Worm (Caenorhabditis elegans): ENCODE measurements around the gene srx-122.

Gene srx-122

DNA sequence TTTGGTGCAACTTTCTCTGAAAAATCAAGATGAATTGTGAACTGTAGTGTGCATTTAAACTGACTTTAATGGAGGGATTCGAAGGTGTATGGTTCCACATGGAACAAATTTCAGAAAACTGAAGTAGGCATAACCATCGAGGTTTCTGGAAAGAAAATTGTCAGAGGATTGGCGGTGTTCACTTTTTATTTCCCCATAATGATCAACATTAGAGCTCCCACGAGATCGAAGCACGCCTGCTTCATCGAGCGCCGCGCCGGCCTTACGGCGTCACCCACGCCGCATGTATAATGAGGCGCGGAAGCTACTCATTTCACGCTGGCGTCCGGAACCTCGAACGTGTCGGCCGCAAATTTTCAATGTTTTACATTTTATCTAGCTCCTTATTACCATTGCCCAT lies 9.5 kb downstream of the srx-122 start (continued):
- TF ChIP-seq zip-4 (GFP tag; optimal IDR thresholded peaks at IDR 0.05) = no peak
- TF ChIP-seq ceh-82 (tag; optimal IDR thresholded peaks at IDR 0.05) = no peak
- no peak for TF ChIP-seq zag-1 (tag; optimal IDR thresholded peaks at IDR 0.05)
- no peak for TF ChIP-seq fkh-8 (tag; optimal IDR thresholded peaks at IDR 0.05)

- TF ChIP-seq Y116A8C.19 (tag; optimal IDR thresholded peaks at IDR 0.05; ENCODE audit: borderline replicate concordance) (no peak), ztf-11 (tag; optimal IDR thresholded peaks at IDR 0.05) (no peak), ceh-88 (GFP tag; IDR thresholded peaks at IDR 0.05) (no peak), ceh-90 (tag; optimal IDR thresholded peaks at IDR 0.05) (no peak), mep-1 (tag; optimal IDR thresholded peaks at IDR 0.05) (no peak), nhr-47 (tag; optimal IDR thresholded peaks at IDR 0.05) (no peak), ceh-82 (tag; optimal IDR thresholded peaks at IDR 0.05) (no peak), ceh-8 (GFP tag; optimal IDR thresholded peaks at IDR 0.05) (no peak), lin-13 (GFP tag; optimal IDR thresholded peaks at IDR 0.05) (no peak), pax-3 (tag; optimal IDR thresholded peaks at IDR 0.05) (no peak), nhr-85 (tag) (no peak), ets-5 (GFP tag; IDR thresholded peaks at IDR 0.05) (no peak), mef-2 (tag; optimal IDR thresholded peaks at IDR 0.05) (no peak), lin-35 (GFP tag; optimal IDR thresholded peaks at IDR 0.05) (no peak)
Measured at ce11 chrV:3287330-3287729, 10.3 kb downstream of the srx-122 start, which contains the start of gene F35F10.7. Gene F35F10.7 (minus strand): TSS chrV:3287430.

- no peak for TF ChIP-seq nhr-20 (tag; optimal IDR thresholded peaks at IDR 0.05)
- no peak for TF ChIP-seq nhr-28 (tag; optimal IDR thresholded peaks at IDR 0.05)
- no peak for TF ChIP-seq sup-37 (GFP tag; optimal IDR thresholded peaks at IDR 0.05)
- no peak for TF ChIP-seq vab-15 (tag; optimal IDR thresholded peaks at IDR 0.05)
- no peak for TF ChIP-seq nhr-90 (tag; optimal IDR thresholded peaks at IDR 0.05; ENCODE audit: poor library complexity)
- no peak for TF ChIP-seq lin-14 (GFP tag; optimal IDR thresholded peaks at IDR 0.05)
- no peak for TF ChIP-seq isw-1 (GFP tag; IDR thresholded peaks at IDR 0.05)
- TF ChIP-seq snpc-4 (tag; optimal IDR thresholded peaks at IDR 0.05) = no peak
- TF ChIP-seq rnt-1 (tag; optimal IDR thresholded peaks at IDR 0.05) = no peak
- no peak for TF ChIP-seq Y116A8C.19 (tag; optimal IDR thresholded peaks at IDR 0.05; ENCODE audit: borderline replicate concordance)
- no peak for TF ChIP-seq snu-23 (GFP tag; optimal IDR thresholded peaks at IDR 0.05)
- no peak for TF ChIP-seq fos-1 (tag; optimal IDR thresholded peaks at IDR 0.05)
- no peak for TF ChIP-seq nhr-71 (tag; optimal IDR thresholded peaks at IDR 0.05)
- TF ChIP-seq jun-1 (tag; optimal IDR thresholded peaks at IDR 0.05) = no peak
- TF ChIP-seq sptf-1 (tag; optimal IDR thresholded peaks at IDR 0.05) = no peak
Measured at ce11 chrV:3284629-3285028, 13.0 kb downstream of the srx-122 start, which contains the start of gene F35F10.5. Gene F35F10.5 (plus strand): TSS chrV:3284929.

DNA sequence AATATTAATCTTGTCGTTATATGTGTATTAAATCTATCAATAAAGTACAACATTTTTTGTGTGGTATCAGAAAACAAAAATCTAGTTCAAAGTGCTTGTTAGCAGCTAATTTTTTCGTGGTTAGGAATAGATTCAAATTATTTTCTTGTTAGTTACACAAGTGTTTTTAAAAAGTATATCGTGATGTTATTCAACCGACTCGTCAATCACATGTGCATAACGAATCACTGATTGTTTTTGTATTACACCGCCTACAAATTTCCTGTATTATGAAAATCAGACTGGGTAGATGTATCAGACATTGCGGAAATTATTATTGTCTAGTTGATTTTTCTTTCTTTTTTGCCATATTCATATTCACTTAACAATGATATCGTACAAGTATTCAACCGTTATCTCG lies 14.7 kb downstream of the srx-122 start, which contains the start of gene str-64:
TSS of gene str-64 (plus strand) at position 301 of the 400 bp plus-strand sequence.
- TF ChIP-seq zip-4 (GFP tag; optimal IDR thresholded peaks at IDR 0.05) = no peak
- TF ChIP-seq egl-13 (tag; optimal IDR thresholded peaks at IDR 0.05) = no peak
- TF ChIP-seq alr-1 (tag; optimal IDR thresholded peaks at IDR 0.05; ENCODE audit: borderline replicate concordance) = no peak
- TF ChIP-seq unc-62 (GFP tag; optimal IDR thresholded peaks at IDR 0.05) = no peak
- no peak for TF ChIP-seq unc-130 (tag; optimal IDR thresholded peaks at IDR 0.05)
- TF ChIP-seq zag-1 (tag; optimal IDR thresholded peaks at IDR 0.05) = no peak
- TF ChIP-seq nhr-12 (tag; optimal IDR thresholded peaks at IDR 0.05) = no peak
- TF ChIP-seq snu-23 (GFP tag; optimal IDR thresholded peaks at IDR 0.05) = no peak
- TF ChIP-seq ztf-11 (tag; optimal IDR thresholded peaks at IDR 0.05) = no peak
- no peak for TF ChIP-seq hpl-2 (GFP tag; optimal IDR thresholded peaks at IDR 0.05)
- TF ChIP-seq aha-1 (tag; optimal IDR thresholded peaks at IDR 0.05) = no peak
- no peak for TF ChIP-seq rnt-1 (tag; optimal IDR thresholded peaks at IDR 0.05)

Data from whole organism, L1 larva.